Fruit fly (Drosophila melanogaster) whole organism, embryonic: Measurements from ENCODE around the gene fbl.

Experiments
- CG10209 ChIP-seq: fragments of 200-800 bp; sonication (Bioruptor generic); optimal IDR thresholded peaks from 3 replicates; lab custom pipeline; 2017; ENCODE audit warnings: missing biosample characterization, mild to moderate bottlenecking, missing genetic modification characterization, missing genetic modification reagents
- CG10267 ChIP-seq: fragments of 200-800 bp; sonication (Bioruptor generic); optimal IDR thresholded peaks from 2 replicates; lab custom pipeline; 2018; ENCODE audit warnings: missing biosample characterization, mild to moderate bottlenecking, missing genetic modification characterization, moderate library complexity
- CG10565 ChIP-seq: fragments of 200-800 bp; sonication (Bioruptor generic); optimal IDR thresholded peaks from 3 replicates; lab custom pipeline; 2016; ENCODE audit warnings: missing biosample characterization, mild to moderate bottlenecking, missing genetic modification characterization
- CG10654 ChIP-seq: fragments of 200-800 bp; sonication (Bioruptor generic); optimal IDR thresholded peaks from 2 replicates; lab custom pipeline; 2016; ENCODE audit warnings: missing biosample characterization, missing genetic modification characterization
- CG11695 ChIP-seq: fragments of 200-800 bp; sonication (Bioruptor generic); IDR thresholded peaks from 3 replicates; pipeline ENCODE4 v1.3.6; 2022; ENCODE audit warnings: missing biosample characterization, missing genetic modification characterization
- CG14710 ChIP-seq: fragments of 200-800 bp; sonication (Bioruptor generic); optimal IDR thresholded peaks from 3 replicates; lab custom pipeline; 2019; ENCODE audit warnings: missing biosample characterization, mild to moderate bottlenecking, missing genetic modification characterization, moderate library complexity
- CG14965 ChIP-seq: fragments of 200-800 bp; sonication (Bioruptor generic); optimal IDR thresholded peaks from 2 replicates; lab custom pipeline; 2016; ENCODE audit warnings: missing biosample characterization, missing genetic modification characterization, borderline replicate concordance
- CG17328 ChIP-seq: fragments of 200-800 bp; sonication (Bioruptor generic); IDR thresholded peaks from 2 replicates; pipeline ENCODE4 v1.3.6; 2022; ENCODE audit warnings: missing biosample characterization, missing genetic modification characterization
- CG17359 ChIP-seq: fragments of 200-800 bp; sonication (Bioruptor generic); optimal IDR thresholded peaks from 3 replicates; lab custom pipeline; 2018; ENCODE audit warnings: missing biosample characterization, mild to moderate bottlenecking, missing genetic modification characterization, moderate library complexity
- CG2199 ChIP-seq: fragments of 200-800 bp; sonication (Bioruptor generic); IDR thresholded peaks from 3 replicates; pipeline ENCODE4 v1.3.6; 2022; ENCODE audit warnings: missing biosample characterization, missing genetic modification characterization
- CG2875 ChIP-seq: fragments of 200-800 bp; sonication (Bioruptor generic); optimal IDR thresholded peaks from 2 replicates; lab custom pipeline; 2017; ENCODE audit warnings: missing biosample characterization, mild to moderate bottlenecking, missing genetic modification characterization, missing genetic modification reagents
- CG30403 ChIP-seq: fragments of 200-800 bp; sonication (Bioruptor generic); optimal IDR thresholded peaks from 3 replicates; lab custom pipeline; 2016; ENCODE audit warnings: missing biosample characterization, missing genetic modification characterization
- CG30431 ChIP-seq: fragments of 200-800 bp; sonication (Bioruptor generic); optimal IDR thresholded peaks from 2 replicates; lab custom pipeline; 2017; ENCODE audit warnings: missing biosample characterization, missing genetic modification characterization
- CG6254 ChIP-seq: fragments of 200-800 bp; sonication (Bioruptor generic); optimal IDR thresholded peaks from 3 replicates; lab custom pipeline; 2017; ENCODE audit warnings: mild to moderate bottlenecking, missing biosample characterization, missing genetic modification reagents, missing genetic modification characterization
- CG6689 ChIP-seq: fragments of 200-800 bp; sonication (Bioruptor generic); IDR thresholded peaks from 2 replicates; pipeline ENCODE4 v1.3.6; 2022; ENCODE audit warnings: missing biosample characterization, missing genetic modification characterization
- CG6765 ChIP-seq: fragments of 200-800 bp; sonication (Bioruptor generic); optimal IDR thresholded peaks from 3 replicates; lab custom pipeline; 2017; ENCODE audit warnings: missing biosample characterization, mild to moderate bottlenecking, missing genetic modification characterization
- CG7745 ChIP-seq: fragments of 200-800 bp; sonication (Bioruptor generic); optimal IDR thresholded peaks from 2 replicates; lab custom pipeline; 2018; ENCODE audit warnings: missing biosample characterization, mild to moderate bottlenecking, missing genetic modification characterization, moderate library complexity
- CG9437 ChIP-seq: fragments of 200-800 bp; sonication (Bioruptor generic); optimal IDR thresholded peaks from 2 replicates; lab custom pipeline; 2018; ENCODE audit warnings: missing biosample characterization, mild to moderate bottlenecking, missing genetic modification characterization
- CG9609 ChIP-seq: fragments of 200-800 bp; sonication (Bioruptor generic); optimal IDR thresholded peaks from 3 replicates; lab custom pipeline; 2016; ENCODE audit warnings: missing biosample characterization, missing genetic modification characterization
- CHES-1-like ChIP-seq: fragments of 200-800 bp; sonication (Bioruptor generic); optimal IDR thresholded peaks from 2 replicates; lab custom pipeline; 2016; ENCODE audit warnings: missing biosample characterization, missing genetic modification characterization
- Chrac-16 ChIP-seq: fragments of 200-800 bp; sonication (Bioruptor generic); optimal IDR thresholded peaks from 3 replicates; lab custom pipeline; 2016; ENCODE audit warnings: missing biosample characterization, missing genetic modification characterization
- E2f2 ChIP-seq: fragments of 200-800 bp; sonication (Bioruptor generic); IDR thresholded peaks from 2 replicates; pipeline ENCODE4 v1.3.6; 2022; ENCODE audit warnings: missing biosample characterization, missing genetic modification characterization
- HLH3B ChIP-seq: fragments of 200-800 bp; sonication (Bioruptor generic); IDR thresholded peaks from 2 replicates; pipeline ENCODE4 v1.3.6; 2022; ENCODE audit warnings: missing biosample characterization, missing genetic modification characterization
- MESR4 ChIP-seq: fragments of 200-800 bp; sonication (Bioruptor generic); optimal IDR thresholded peaks from 2 replicates; lab custom pipeline; 2018; ENCODE audit warnings: missing biosample characterization, mild to moderate bottlenecking, missing genetic modification characterization, moderate library complexity
- ab ChIP-seq: fragments of 200-800 bp; sonication (Bioruptor generic); optimal IDR thresholded peaks from 2 replicates; lab custom pipeline; 2016; ENCODE audit warnings: missing biosample characterization, missing genetic modification characterization
- ase ChIP-seq: fragments of 200-800 bp; sonication (Bioruptor generic); IDR thresholded peaks from 3 replicates; pipeline ENCODE4 v1.3.6; 2022; ENCODE audit warnings: missing biosample characterization, missing genetic modification characterization
- az2 ChIP-seq: fragments of 200-800 bp; sonication (Bioruptor generic); optimal IDR thresholded peaks from 3 replicates; lab custom pipeline; 2016; ENCODE audit warnings: missing biosample characterization, missing genetic modification characterization
- caup ChIP-seq: fragments of 200-800 bp; sonication (Bioruptor generic); optimal IDR thresholded peaks from 3 replicates; lab custom pipeline; 2017; ENCODE audit warnings: missing biosample characterization, mild to moderate bottlenecking, missing genetic modification characterization, moderate library complexity; ENCODE audit not compliant: severe bottlenecking
- chif ChIP-seq, 2 experiments: fragments of 200-800 bp; sonication (Bioruptor generic); optimal IDR thresholded peaks; 3 replicates each; lab custom pipeline; 2016; ENCODE audit warnings: missing biosample characterization in 2 of 2, missing genetic modification characterization in 2 of 2
- chinmo ChIP-seq: fragments of 200-800 bp; sonication (Bioruptor generic); IDR thresholded peaks from 4 replicates; pipeline ENCODE4 v1.3.6; 2022; ENCODE audit warnings: missing biosample characterization, missing genetic modification characterization; ENCODE audit not compliant: partially characterized antibody
- chm ChIP-seq: fragments of 200-800 bp; sonication (Bioruptor generic); IDR thresholded peaks from 2 replicates; pipeline ENCODE4 v1.3.6; 2022; ENCODE audit warnings: missing biosample characterization, missing genetic modification characterization
- dpn ChIP-seq, 2 experiments: fragments of 200-800 bp; sonication (Bioruptor generic); optimal IDR thresholded peaks; 3 replicates each; lab custom pipeline; 2016; ENCODE audit warnings: missing biosample characterization in 2 of 2, missing genetic modification characterization in 2 of 2
- esg ChIP-seq: fragments of 200-800 bp; sonication (Bioruptor generic); conservative IDR thresholded peaks from 2 replicates; pipeline ENCODE4 v1.3.6; 2022; ENCODE audit warnings: missing biosample characterization, missing genetic modification characterization
- ewg ChIP-seq: fragments of 200-800 bp; sonication (Bioruptor generic); optimal IDR thresholded peaks from 3 replicates; lab custom pipeline; 2017; ENCODE audit warnings: mild to moderate bottlenecking, missing biosample characterization, missing genetic modification reagents, missing genetic modification characterization
- jumu ChIP-seq: fragments of 200-800 bp; sonication (Bioruptor generic); optimal IDR thresholded peaks from 3 replicates; lab custom pipeline; 2016; ENCODE audit warnings: missing biosample characterization, missing genetic modification characterization
- kay ChIP-seq: fragments of 200-800 bp; sonication (Bioruptor generic); optimal IDR thresholded peaks from 2 replicates; lab custom pipeline; 2016; ENCODE audit warnings: missing biosample characterization, missing genetic modification characterization
- lbe ChIP-seq: fragments of 200-800 bp; sonication (Bioruptor generic); optimal IDR thresholded peaks from 2 replicates; lab custom pipeline; 2016; ENCODE audit warnings: missing biosample characterization, mild to moderate bottlenecking, missing genetic modification characterization
- lola ChIP-seq, 3 experiments: fragments of >200 bp in 2 of 3; fragments of 200-800 bp in 1 of 3; sonication (Bioruptor generic) in 1 of 3; optimal IDR thresholded peaks; 2 replicates each; lab custom pipeline; 2017 to 2019; ENCODE audit warnings: missing biosample characterization in 3 of 3, missing genetic modification characterization in 3 of 3, mild to moderate bottlenecking in 1 of 3, moderate library complexity in 1 of 3
- lov ChIP-seq, 2 experiments: fragments of 200-800 bp in 1 of 2; fragments of >200 bp in 1 of 2; sonication (Bioruptor generic) in 1 of 2; IDR thresholded peaks in 1 of 2; optimal IDR thresholded peaks in 1 of 2; 2 replicates in 1 of 2; 3 replicates in 1 of 2; pipeline versions ENCODE4 v1.3.6 to Lab custom; 2017 to 2022; ENCODE audit warnings: missing biosample characterization in 1 of 2, missing genetic modification characterization in 1 of 2
- nom ChIP-seq: fragments of 200-800 bp; sonication (Bioruptor generic); optimal IDR thresholded peaks from 2 replicates; lab custom pipeline; 2017; ENCODE audit warnings: missing biosample characterization, missing genetic modification characterization, mild to moderate bottlenecking, moderate library complexity, missing genetic modification reagents
- pros ChIP-seq: fragments of 200-800 bp; sonication (Bioruptor generic); optimal IDR thresholded peaks from 3 replicates; lab custom pipeline; 2019; ENCODE audit warnings: missing biosample characterization, mild to moderate bottlenecking, missing genetic modification characterization, moderate library complexity
- pum ChIP-seq: fragments of 200-800 bp; sonication (Bioruptor generic); optimal IDR thresholded peaks from 2 replicates; lab custom pipeline; 2016; ENCODE audit warnings: missing biosample characterization, missing genetic modification characterization
- row ChIP-seq: fragments of 200-800 bp; sonication (Bioruptor generic); IDR thresholded peaks from 3 replicates; pipeline ENCODE4 v1.3.6; 2022; ENCODE audit warnings: missing biosample characterization, missing genetic modification characterization
- schlank ChIP-seq: fragments of 200-800 bp; sonication (Bioruptor generic); optimal IDR thresholded peaks from 2 replicates; lab custom pipeline; 2018; ENCODE audit warnings: missing biosample characterization, mild to moderate bottlenecking, missing genetic modification characterization
- scrt ChIP-seq: fragments of 200-800 bp; sonication (Bioruptor generic); optimal IDR thresholded peaks from 2 replicates; lab custom pipeline; 2018; ENCODE audit warnings: missing biosample characterization, mild to moderate bottlenecking, missing genetic modification characterization, moderate library complexity
- trem ChIP-seq: fragments of 200-800 bp; optimal IDR thresholded peaks from 3 replicates; lab custom pipeline; 2019; ENCODE audit warnings: missing biosample characterization, mild to moderate bottlenecking, missing genetic modification characterization, moderate library complexity
- wor ChIP-seq: fragments of 200-800 bp; sonication (Bioruptor generic); IDR thresholded peaks from 2 replicates; pipeline ENCODE4 v1.3.6; 2022; ENCODE audit warnings: missing biosample characterization, missing genetic modification characterization

The fbl gene

dm6 chr3L:20402665-20403492 is 18.6 kb downstream of the fbl start (continued):
- TF ChIP-seq CHES-1-like (peak; percentile 12), CG9609 (GFP tag; lab: Kevin White, UChicago) (no peak), row (GFP tag; lab: Robert Waterston, UW) (peak; percentile 54), CG17359 (no peak), HLH3B (GFP tag; lab: Robert Waterston, UW) (no peak), CG11695 (0 out of 3 replicates have a peak, but pooled peaks have one; percentile 27), scrt (GFP tag; lab: Kevin White, UChicago) (no peak), CG9437 (GFP tag; lab: Kevin White, UChicago) (no peak), CG6254 (peak; percentile 37), E2f2 (GFP tag; lab: Robert Waterston, UW) (no peak), CG14965 (GFP tag; lab: Kevin White, UChicago) (no peak), CG6765 (GFP tag; lab: Kevin White, UChicago) (no peak), CG10267 (tag; lab: Kevin White, UChicago) (peak; percentile 72), ewg (GFP tag; lab: Kevin White, UChicago) (no peak), az2 (GFP tag; lab: Kevin White, UChicago) (peak; percentile 13), wor (no peak), esg (GFP tag; lab: Robert Waterston, UW) (0 out of 2 replicates have a peak, but pooled peaks have one; percentile 10), chinmo (GFP tag; lab: Robert Waterston, UW) (no peak), CG30431 (GFP tag; lab: Kevin White, UChicago) (peak; percentile 30), kay (no peak), CG17328 (GFP tag; lab: Robert Waterston, UW) (peak; percentile 49; the same call in 1 of the 2 replicates), chif (GFP tag; optimal IDR thresholded peaks at IDR 0.05; lab: Kevin White, UChicago) (peak in 1 of 2 experiments; percentile 57), jumu (GFP tag; lab: Kevin White, UChicago) (peak; percentile 17), lola (GFP tag; optimal IDR thresholded peaks at IDR 0.05; lab: Kevin White, UChicago) (peak in 1 of 3 experiments; percentile 83), CG6689 (GFP tag; lab: Robert Waterston, UW) (peak; percentile 31; the same call in 1 of the 2 replicates), chm (GFP tag; lab: Robert Waterston, UW) (0 out of 2 replicates have a peak, but pooled peaks have one; percentile 15), CG14710 (tag; lab: Kevin White, UChicago) (peak; percentile 73), CG2199 (GFP tag; lab: Robert Waterston, UW) (peak; percentile 79; the same call in 1 of the 3 replicates), CG10654 (no peak), Chrac-16 (GFP tag; lab: Kevin White, UChicago) (peak; percentile 5), ab (GFP tag; lab: Kevin White, UChicago) (no peak), lov (optimal IDR thresholded peaks at IDR 0.05; lab: Kevin White, UChicago) (no peak), lov (GFP tag; IDR thresholded peaks at IDR 0.05; lab: Robert Waterston, UW) (0 out of 3 replicates have a peak, but pooled peaks have one; percentile 34), trem (tag; lab: Kevin White, UChicago) (peak; percentile 65), CG10209 (GFP tag; lab: Kevin White, UChicago) (peak; percentile 40), CG10565 (GFP tag; lab: Kevin White, UChicago) (no peak), CG7745 (tag; lab: Kevin White, UChicago) (no peak), nom (GFP tag; lab: Kevin White, UChicago) (peak; percentile 80), ase (GFP tag; lab: Robert Waterston, UW) (no peak), dpn (GFP tag; optimal IDR thresholded peaks at IDR 0.05; lab: Kevin White, UChicago) (peak in 1 of 2 experiments; percentile 5), caup (no peak), MESR4 (GFP tag; lab: Kevin White, UChicago) (no peak), pros (GFP tag; lab: Kevin White, UChicago) (peak; percentile 91), pum (peak; percentile 8), lbe (GFP tag; lab: Kevin White, UChicago) (peak; percentile 54), schlank (no peak), CG30403 (peak; percentile 8), CG2875 (no peak)
